Worm (Caenorhabditis elegans): Measurements from ENCODE around the gene best-4.

ce11 chrII:586-985 lies 11.1 kb downstream of the best-4 start:
- TF ChIP-seq ceh-83 (GFP tag; optimal IDR thresholded peaks at IDR 0.05): no peak
- no peak for TF ChIP-seq elt-1 (tag; optimal IDR thresholded peaks at IDR 0.05; ENCODE audit: borderline replicate concordance, insufficient read depth)
- TF ChIP-seq sem-2 (GFP tag; optimal IDR thresholded peaks at IDR 0.05): no peak
- TF ChIP-seq nhr-12 (tag; optimal IDR thresholded peaks at IDR 0.05): no peak
- TF ChIP-seq flh-1 (GFP tag; optimal IDR thresholded peaks at IDR 0.05): no peak
